Fruit fly (Drosophila melanogaster): ENCODE results near the gene tgy.

Gene tgy

DNA sequence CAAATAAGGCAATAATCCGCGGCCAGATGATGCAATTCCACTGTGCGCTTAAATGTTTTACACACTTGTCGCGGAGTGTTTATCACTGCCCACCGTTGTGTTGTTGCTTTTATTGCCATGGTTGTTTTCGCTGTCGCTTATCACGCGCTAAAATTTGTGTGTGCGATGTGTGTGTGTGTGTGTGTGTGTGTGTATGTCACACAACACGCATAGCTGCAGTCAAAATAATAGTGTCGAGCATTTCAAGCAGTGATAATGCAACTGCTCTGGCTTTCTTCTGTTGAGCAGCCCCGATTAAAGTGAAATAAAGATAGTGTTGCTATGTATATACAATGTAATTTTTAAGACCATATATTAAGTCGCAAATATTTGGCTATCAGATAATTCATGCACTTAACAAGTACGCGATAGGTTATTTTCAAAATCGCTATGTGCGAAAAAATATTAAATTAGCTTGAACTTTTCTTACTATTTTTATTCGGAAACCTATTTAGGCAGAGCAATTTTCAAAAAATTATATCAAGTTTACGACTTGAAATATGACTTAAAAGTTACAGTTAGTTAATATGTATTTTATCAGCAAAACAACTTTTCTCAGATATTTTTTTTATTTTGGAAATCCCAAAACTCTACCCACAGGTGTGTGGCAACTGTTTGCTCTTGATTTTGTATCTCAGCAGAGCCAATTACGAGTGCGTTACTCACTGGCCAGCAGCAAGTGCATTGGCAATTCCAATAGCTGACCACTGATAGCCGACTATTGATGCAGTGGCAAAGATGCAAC lies 39.2 kb upstream of the tgy start (continued):
- TF ChIP-seq CG6654 (GFP tag; optimal IDR thresholded peaks at IDR 0.05) (no peak), CG10366 (GFP tag; IDR thresholded peaks at IDR 0.05) (no peak), CG9817 (tag; optimal IDR thresholded peaks at IDR 0.05) (peak; percentile 43), mirr (GFP tag; optimal IDR thresholded peaks at IDR 0.05) (peak; percentile 55), p53 (GFP tag; optimal IDR thresholded peaks at IDR 0.05) (no peak), Side (GFP tag; optimal IDR thresholded peaks at IDR 0.05) (no peak), CG2120 (GFP tag; optimal IDR thresholded peaks at IDR 0.05) (peak; percentile 56), pita (GFP tag; optimal IDR thresholded peaks at IDR 0.05) (no peak), Oli (tag; optimal IDR thresholded peaks at IDR 0.05) (peak; percentile 65), CG9932 (GFP tag; IDR thresholded peaks at IDR 0.05) (peak; percentile 35), croc (GFP tag; conservative IDR thresholded peaks at IDR 0.05) (no peak), CG7745 (tag; optimal IDR thresholded peaks at IDR 0.05) (no peak), CG31388 (GFP tag; optimal IDR thresholded peaks at IDR 0.05) (no peak), CG15696 (tag; optimal IDR thresholded peaks at IDR 0.05) (no peak), tup (GFP tag; optimal IDR thresholded peaks at IDR 0.05) (no peak), Rfx (GFP tag; IDR thresholded peaks at IDR 0.05) (peak; percentile 47; the same call in 1 of the 2 replicates), tgo (GFP tag; IDR thresholded peaks at IDR 0.05) (no peak), row (GFP tag; IDR thresholded peaks at IDR 0.05) (peak; percentile 49; the same call in 2 of the 3 replicates), CG12391 (tag; optimal IDR thresholded peaks at IDR 0.05) (peak; percentile 2), CG4820 (GFP tag; optimal IDR thresholded peaks at IDR 0.05) (peak; percentile 30), zf30C (GFP tag; optimal IDR thresholded peaks at IDR 0.05) (no peak), CG3407 (GFP tag; optimal IDR thresholded peaks at IDR 0.05) (no peak), en (GFP tag; optimal IDR thresholded peaks at IDR 0.05) (no peak), CG6272 (GFP tag; IDR thresholded peaks at IDR 0.05) (no peak), slou (GFP tag; optimal IDR thresholded peaks at IDR 0.05) (no peak), dysf (GFP tag; IDR thresholded peaks at IDR 0.05) (peak; percentile 30; the same call in 1 of the 3 replicates), Optix (GFP tag; IDR thresholded peaks at IDR 0.05) (0 out of 3 replicates have a peak, but pooled peaks have one; percentile 8), CG34422 (GFP tag; IDR thresholded peaks at IDR 0.05) (no peak), CG11723 (GFP tag; optimal IDR thresholded peaks at IDR 0.05) (peak; percentile 2), CG18262 (tag; optimal IDR thresholded peaks at IDR 0.05) (peak; percentile 52), bab2 (GFP tag; optimal IDR thresholded peaks at IDR 0.05) (no peak), org-1 (GFP tag; optimal IDR thresholded peaks at IDR 0.05) (peak; percentile 49), Elba2 (GFP tag; optimal IDR thresholded peaks at IDR 0.05) (no peak), lmd (GFP tag; IDR thresholded peaks at IDR 0.05) (0 out of 2 replicates have a peak, but pooled peaks have one; percentile 18), CG32767 (GFP tag; IDR thresholded peaks at IDR 0.05) (no peak), Ets65A (GFP tag) (peak; percentile 20), ttk (GFP tag; IDR thresholded peaks at IDR 0.05) (no peak), CG16815 (GFP tag; optimal IDR thresholded peaks at IDR 0.05) (peak; percentile 0), bsh (GFP tag; optimal IDR thresholded peaks at IDR 0.05) (peak in 1 of 2 experiments; percentile 9), salm (tag; optimal IDR thresholded peaks at IDR 0.05) (no peak), CG9437 (GFP tag; optimal IDR thresholded peaks at IDR 0.05) (peak; percentile 50), ssp (GFP tag; IDR thresholded peaks at IDR 0.05) (no peak), CG15269 (tag; optimal IDR thresholded peaks at IDR 0.05) (peak; percentile 68), CG30020 (tag; optimal IDR thresholded peaks at IDR 0.05) (no peak), trh (GFP tag; optimal IDR thresholded peaks at IDR 0.05) (no peak), ind (GFP tag; optimal IDR thresholded peaks at IDR 0.05) (peak; percentile 35), Sin3A (optimal IDR thresholded peaks at IDR 0.05) (no peak), CG15514 (GFP tag; optimal IDR thresholded peaks at IDR 0.05) (peak; percentile 10), Ssrp (tag; optimal IDR thresholded peaks at IDR 0.05) (peak; percentile 10), fd3F (GFP tag; optimal IDR thresholded peaks at IDR 0.05) (peak; percentile 16)
